Fruit fly (Drosophila melanogaster) whole organism, embryonic: ENCODE data around the gene svr.
A peak's percentile ranks its signal among the peaks of the same experiment; 100 is the strongest.

Experiments
- CG1024 ChIP-seq: fragments of 200-800 bp; sonication (Bioruptor generic); IDR thresholded peaks from 2 replicates; pipeline ENCODE4 v1.3.6; 2022; ENCODE audit warnings: missing biosample characterization, missing genetic modification characterization
- CG10431 ChIP-seq: fragments of 200-800 bp; sonication (Bioruptor generic); optimal IDR thresholded peaks from 3 replicates; lab custom pipeline; 2018; ENCODE audit warnings: missing biosample characterization, mild to moderate bottlenecking, missing genetic modification characterization
- CG13296 ChIP-seq: fragments of 200-800 bp; sonication (Bioruptor generic); optimal IDR thresholded peaks from 3 replicates; lab custom pipeline; 2018; ENCODE audit warnings: missing biosample characterization, mild to moderate bottlenecking, missing genetic modification characterization
- CG15514 ChIP-seq: fragments of 200-800 bp; sonication (Bioruptor generic); optimal IDR thresholded peaks from 3 replicates; lab custom pipeline; 2017; ENCODE audit warnings: missing biosample characterization, missing genetic modification characterization, mild to moderate bottlenecking, moderate library complexity, missing genetic modification reagents
- CG4282 ChIP-seq: fragments of 200-800 bp; sonication (Bioruptor generic); optimal IDR thresholded peaks from 2 replicates; lab custom pipeline; 2016; ENCODE audit warnings: missing biosample characterization, missing genetic modification characterization
- HLHmδ ChIP-seq: fragments of 200-800 bp; sonication (Bioruptor generic); optimal IDR thresholded peaks from 2 replicates; lab custom pipeline; 2018; ENCODE audit warnings: missing biosample characterization, mild to moderate bottlenecking, missing genetic modification characterization, moderate library complexity
- Oli ChIP-seq: fragments of 200-800 bp; sonication (Bioruptor generic); optimal IDR thresholded peaks from 2 replicates; lab custom pipeline; 2018; ENCODE audit warnings: missing biosample characterization, mild to moderate bottlenecking, missing genetic modification characterization, moderate library complexity
- Trl ChIP-seq, 3 experiments: fragments of >200 bp in 2 of 3; fragments of 200-800 bp in 1 of 3; sonication (Bioruptor generic) in 1 of 3; optimal IDR thresholded peaks; 2 replicates in 1 of 3; 3 replicates in 2 of 3; lab custom pipeline; 2016 to 2017; ENCODE audit warnings: missing biosample characterization in 1 of 3, missing genetic modification characterization in 1 of 3
- br ChIP-seq: fragments of >200 bp; optimal IDR thresholded peaks from 2 replicates; lab custom pipeline; 2017
- dan ChIP-seq: fragments of 200-800 bp; sonication (Bioruptor generic); IDR thresholded peaks from 2 replicates; pipeline ENCODE4 v1.3.6; 2022; ENCODE audit warnings: missing biosample characterization, missing genetic modification characterization

- TF ChIP-seq CG13296 (GFP tag; lab: Kevin White, UChicago), result peak; percentile 99
- TF ChIP-seq CG10431 (GFP tag; lab: Kevin White, UChicago), result peak; percentile 97
- peak; percentile 99 for TF ChIP-seq Oli (tag; lab: Kevin White, UChicago)
- TF ChIP-seq CG4282, result peak; percentile 82
- TF ChIP-seq CG15514, result peak; percentile 94
- peak; percentile 93 for TF ChIP-seq dan (GFP tag; lab: Robert Waterston, UW)
- TF ChIP-seq br, result no peak
- TF ChIP-seq CG1024 (GFP tag; lab: Robert Waterston, UW), result peak; percentile 90
- TF ChIP-seq Trl (optimal IDR thresholded peaks at IDR 0.05; lab: Kevin White, UChicago), result peak; percentile 96 to 97
- peak; percentile 97 for TF ChIP-seq Trl (GFP tag; optimal IDR thresholded peaks at IDR 0.05; lab: Kevin White, UChicago)
- no peak for TF ChIP-seq HLHmδ (GFP tag; lab: Kevin White, UChicago)
Observed at dm6 chrX:523179-523851, 27.1 kb downstream of the svr start, which contains the start of gene elav.
